Fruit fly (Drosophila melanogaster) whole organism, embryonic: ENCODE data around the gene AP-1-2beta.

Experiments
- Ada2b ChIP-seq: fragments of 200-800 bp; sonication (Bioruptor generic); IDR thresholded peaks from 2 replicates; pipeline ENCODE4 v1.3.6; 2022; ENCODE audit warnings: missing biosample characterization, missing genetic modification characterization
- B-H2 ChIP-seq: fragments of 200-800 bp; sonication (Bioruptor generic); optimal IDR thresholded peaks from 2 replicates; lab custom pipeline; 2018; ENCODE audit warnings: missing biosample characterization, mild to moderate bottlenecking, missing genetic modification characterization
- CG10147 ChIP-seq: fragments of 200-800 bp; sonication (Bioruptor generic); optimal IDR thresholded peaks from 2 replicates; lab custom pipeline; 2019; ENCODE audit warnings: missing biosample characterization, mild to moderate bottlenecking, missing genetic modification characterization, moderate library complexity
- CG11456 ChIP-seq: fragments of 200-800 bp; sonication (Bioruptor generic); IDR thresholded peaks from 3 replicates; pipeline ENCODE4 v1.3.6; 2022; ENCODE audit warnings: missing biosample characterization, missing genetic modification characterization
- CG15269 ChIP-seq: fragments of 200-800 bp; sonication (Bioruptor generic); optimal IDR thresholded peaks from 2 replicates; lab custom pipeline; 2018; ENCODE audit warnings: missing biosample characterization, mild to moderate bottlenecking, missing genetic modification characterization, moderate library complexity
- CG15514 ChIP-seq: fragments of 200-800 bp; sonication (Bioruptor generic); optimal IDR thresholded peaks from 3 replicates; lab custom pipeline; 2017; ENCODE audit warnings: missing biosample characterization, missing genetic modification characterization, mild to moderate bottlenecking, moderate library complexity, missing genetic modification reagents
- CG1603 ChIP-seq: fragments of 200-800 bp; sonication (Bioruptor generic); optimal IDR thresholded peaks from 2 replicates; lab custom pipeline; 2019; ENCODE audit warnings: missing biosample characterization, mild to moderate bottlenecking, missing genetic modification characterization, moderate library complexity
- CG16813 ChIP-seq: fragments of 200-800 bp; sonication (Bioruptor generic); IDR thresholded peaks from 3 replicates; pipeline ENCODE4 v1.3.6; 2022; ENCODE audit warnings: missing biosample characterization, missing genetic modification characterization; ENCODE audit not compliant: partially characterized antibody
- CG17829 ChIP-seq: fragments of 200-800 bp; optimal IDR thresholded peaks from 2 replicates; lab custom pipeline; 2019; ENCODE audit warnings: missing biosample characterization, mild to moderate bottlenecking, missing genetic modification characterization, moderate library complexity
- CG2120 ChIP-seq: fragments of 200-800 bp; sonication (Bioruptor generic); optimal IDR thresholded peaks from 3 replicates; lab custom pipeline; 2016; ENCODE audit warnings: missing biosample characterization, missing genetic modification characterization
- CG3163 ChIP-seq: fragments of 200-800 bp; sonication (Bioruptor generic); optimal IDR thresholded peaks from 3 replicates; lab custom pipeline; 2016; ENCODE audit warnings: missing biosample characterization, missing genetic modification characterization
- CG33213 ChIP-seq: fragments of 200-800 bp; sonication (Bioruptor generic); optimal IDR thresholded peaks from 3 replicates; lab custom pipeline; 2016; ENCODE audit warnings: missing biosample characterization, missing genetic modification characterization
- CG4360 ChIP-seq: fragments of 200-800 bp; sonication (Bioruptor generic); IDR thresholded peaks from 2 replicates; pipeline ENCODE4 v1.3.6; 2022; ENCODE audit warnings: missing biosample characterization, missing genetic modification characterization
- CG7372 ChIP-seq: fragments of 200-800 bp; sonication (Bioruptor generic); IDR thresholded peaks from 2 replicates; pipeline ENCODE4 v1.3.6; 2022; ENCODE audit warnings: missing biosample characterization, missing genetic modification characterization
- CG8290 ChIP-seq, 3 experiments: fragments of 200-800 bp; sonication (Bioruptor generic); optimal IDR thresholded peaks; 2 replicates each; lab custom pipeline; 2016 to 2019; ENCODE audit warnings: missing biosample characterization in 3 of 3, missing genetic modification characterization in 3 of 3, mild to moderate bottlenecking in 2 of 3, moderate library complexity in 1 of 3
- CG9932 ChIP-seq: fragments of 200-800 bp; sonication (Bioruptor generic); IDR thresholded peaks from 2 replicates; pipeline ENCODE4 v1.3.6; 2022; ENCODE audit warnings: missing biosample characterization, missing genetic modification characterization
- CTCF ChIP-seq: fragments of 200-800 bp; sonication (Bioruptor generic); optimal IDR thresholded peaks from 2 replicates; lab custom pipeline; 2017; ENCODE audit warnings: missing biosample characterization, mild to moderate bottlenecking, missing genetic modification characterization, moderate library complexity
- Dip3 ChIP-seq: fragments of 200-800 bp; sonication (Bioruptor generic); optimal IDR thresholded peaks from 3 replicates; lab custom pipeline; 2016; ENCODE audit warnings: missing biosample characterization, missing genetic modification characterization
- Dp ChIP-seq: fragments of 200-800 bp; sonication (Bioruptor generic); optimal IDR thresholded peaks from 2 replicates; lab custom pipeline; 2018; ENCODE audit warnings: missing biosample characterization, mild to moderate bottlenecking, missing genetic modification characterization, moderate library complexity
- Elba2 ChIP-seq: fragments of 200-800 bp; sonication (Bioruptor generic); optimal IDR thresholded peaks from 3 replicates; lab custom pipeline; 2016; ENCODE audit warnings: missing biosample characterization, missing genetic modification characterization
- HLH4C ChIP-seq: fragments of 200-800 bp; sonication (Bioruptor generic); IDR thresholded peaks from 3 replicates; pipeline ENCODE4 v1.3.6; 2022; ENCODE audit warnings: missing biosample characterization, missing genetic modification characterization; ENCODE audit not compliant: partially characterized antibody
- HmgZ ChIP-seq: fragments of 200-800 bp; sonication (Bioruptor generic); optimal IDR thresholded peaks from 2 replicates; lab custom pipeline; 2018; ENCODE audit warnings: missing biosample characterization, mild to moderate bottlenecking, missing genetic modification characterization
- Med ChIP-seq: fragments of 200-800 bp; sonication (Bioruptor generic); peaks from one replicate; lab custom pipeline; 2016; ENCODE audit warnings: missing biosample characterization, missing genetic modification characterization, mild to moderate bottlenecking, inconsistent platforms, moderate library complexity
- NC2β ChIP-seq: fragments of 200-800 bp; sonication (Bioruptor generic); optimal IDR thresholded peaks from 2 replicates; lab custom pipeline; 2016; ENCODE audit warnings: missing biosample characterization, missing genetic modification characterization
- Opbp ChIP-seq: fragments of 200-800 bp; sonication (Bioruptor generic); IDR thresholded peaks from 3 replicates; pipeline ENCODE4 v1.3.6; 2022; ENCODE audit warnings: missing biosample characterization, missing genetic modification characterization; ENCODE audit not compliant: partially characterized antibody
- Optix ChIP-seq: fragments of 200-800 bp; sonication (Bioruptor generic); IDR thresholded peaks from 3 replicates; pipeline ENCODE4 v1.3.6; 2022; ENCODE audit warnings: missing biosample characterization, missing genetic modification characterization
- Scr ChIP-seq: fragments of 200-800 bp; sonication (Bioruptor generic); IDR thresholded peaks from 2 replicates; pipeline ENCODE4 v1.3.6; 2022; ENCODE audit warnings: missing biosample characterization, missing genetic modification characterization; ENCODE audit not compliant: partially characterized antibody
- Side ChIP-seq: fragments of 200-800 bp; sonication (Bioruptor generic); optimal IDR thresholded peaks from 2 replicates; lab custom pipeline; 2016; ENCODE audit warnings: missing biosample characterization, missing genetic modification characterization
- Sox100B ChIP-seq: fragments of 200-800 bp; sonication (Bioruptor generic); optimal IDR thresholded peaks from 3 replicates; lab custom pipeline; 2018; ENCODE audit warnings: missing biosample characterization, mild to moderate bottlenecking, missing genetic modification characterization
- Sry-δ ChIP-seq: fragments of 200-800 bp; sonication (Bioruptor generic); optimal IDR thresholded peaks from 2 replicates; lab custom pipeline; 2016; ENCODE audit warnings: missing biosample characterization, missing genetic modification characterization
- cwo ChIP-seq: fragments of 200-800 bp; sonication (Bioruptor generic); optimal IDR thresholded peaks from 3 replicates; lab custom pipeline; 2017; ENCODE audit warnings: missing biosample characterization, missing genetic modification characterization, mild to moderate bottlenecking, moderate library complexity, missing genetic modification reagents
- dimm ChIP-seq: fragments of 200-800 bp; sonication (Bioruptor generic); IDR thresholded peaks from 2 replicates; pipeline ENCODE4 v1.3.6; 2022; ENCODE audit warnings: missing biosample characterization, missing genetic modification characterization
- dpn ChIP-seq, 2 experiments: fragments of 200-800 bp; sonication (Bioruptor generic); optimal IDR thresholded peaks; 3 replicates each; lab custom pipeline; 2016; ENCODE audit warnings: missing biosample characterization in 2 of 2, missing genetic modification characterization in 2 of 2
- gfzf ChIP-seq: fragments of 200-800 bp; sonication (Bioruptor generic); optimal IDR thresholded peaks from 2 replicates; lab custom pipeline; 2016; ENCODE audit warnings: missing biosample characterization, mild to moderate bottlenecking, missing genetic modification characterization, moderate library complexity
- jumu ChIP-seq: fragments of 200-800 bp; sonication (Bioruptor generic); optimal IDR thresholded peaks from 3 replicates; lab custom pipeline; 2016; ENCODE audit warnings: missing biosample characterization, missing genetic modification characterization
- klu ChIP-seq: fragments of 200-800 bp; sonication (Bioruptor generic); IDR thresholded peaks from 2 replicates; pipeline ENCODE4 v1.3.6; 2022; ENCODE audit warnings: missing biosample characterization, missing genetic modification characterization
- pzg ChIP-seq: fragments of 200-800 bp; sonication (Bioruptor generic); optimal IDR thresholded peaks from 3 replicates; lab custom pipeline; 2018; ENCODE audit warnings: missing biosample characterization, mild to moderate bottlenecking, missing genetic modification characterization, moderate library complexity
- salm ChIP-seq: fragments of 200-800 bp; sonication (Bioruptor generic); optimal IDR thresholded peaks from 2 replicates; lab custom pipeline; 2018; ENCODE audit warnings: missing biosample characterization, mild to moderate bottlenecking, missing genetic modification characterization
- sd ChIP-seq: fragments of 200-800 bp; sonication (Bioruptor generic); optimal IDR thresholded peaks from 3 replicates; lab custom pipeline; 2018; ENCODE audit warnings: missing biosample characterization, mild to moderate bottlenecking, missing genetic modification characterization, moderate library complexity
- sens ChIP-seq: fragments of 200-800 bp; sonication (Bioruptor generic); peaks from one replicate; lab custom pipeline; 2016; ENCODE audit warnings: missing biosample characterization, missing genetic modification characterization
- stwl ChIP-seq: fragments of 200-800 bp; sonication (Bioruptor generic); optimal IDR thresholded peaks from 3 replicates; lab custom pipeline; 2018; ENCODE audit warnings: missing biosample characterization, mild to moderate bottlenecking, missing genetic modification characterization, moderate library complexity
- vnd ChIP-seq: fragments of 200-800 bp; sonication (Bioruptor generic); IDR thresholded peaks from 3 replicates; pipeline ENCODE4 v1.3.6; 2022; ENCODE audit warnings: missing biosample characterization, missing genetic modification characterization; ENCODE audit not compliant: partially characterized antibody

The AP-1-2beta gene

DNA sequence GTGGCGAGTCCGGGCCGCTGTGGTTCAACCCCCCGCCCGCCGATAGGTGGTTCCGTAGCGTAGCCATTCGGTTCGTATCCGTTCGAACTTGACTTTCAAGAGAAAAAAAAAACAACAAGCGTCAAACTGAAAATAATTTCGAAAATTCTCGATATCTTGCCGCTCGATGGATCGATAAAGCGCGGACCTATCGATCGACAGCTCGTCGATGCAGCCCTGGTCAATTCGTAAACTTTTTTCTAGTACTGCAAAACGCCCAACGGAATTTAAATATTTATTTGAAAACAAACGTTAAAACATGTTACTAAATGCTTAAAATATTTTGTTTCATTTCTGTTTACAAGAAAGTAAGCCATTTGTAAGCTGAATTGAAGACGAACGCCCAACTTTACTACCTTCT, 31.4 kb downstream of the AP-1-2beta start (continued):
- TF ChIP-seq CG7372 (GFP tag; lab: Robert Waterston, UW) (no peak), CG17829 (peak; percentile 15), CG11456 (GFP tag; lab: Robert Waterston, UW) (no peak), Opbp (GFP tag; lab: Robert Waterston, UW) (peak; percentile 52; the same call in 1 of the 3 replicates), dpn (GFP tag; optimal IDR thresholded peaks at IDR 0.05; lab: Kevin White, UChicago) (peak in 1 of 2 experiments; percentile 2), Elba2 (GFP tag; lab: Kevin White, UChicago) (no peak), CG16813 (GFP tag; lab: Robert Waterston, UW) (peak; percentile 60), pzg (GFP tag; lab: Kevin White, UChicago) (peak; percentile 69), Sox100B (GFP tag; lab: Kevin White, UChicago) (no peak), B-H2 (no peak), stwl (tag; lab: Kevin White, UChicago) (peak; percentile 53), CG9932 (peak; percentile 24; the same call in 1 of the 2 replicates), CG15269 (tag; lab: Kevin White, UChicago) (no peak), salm (tag; lab: Kevin White, UChicago) (no peak), Side (GFP tag; lab: Kevin White, UChicago) (no peak), Ada2b (GFP tag; lab: Robert Waterston, UW) (no peak), Med (GFP tag; lab: Kevin White, UChicago) (peak; percentile 86), HmgZ (tag; lab: Kevin White, UChicago) (peak; percentile 49), CG4360 (GFP tag; lab: Robert Waterston, UW) (no peak), Dip3 (peak; percentile 14), Sry-δ (GFP tag; lab: Kevin White, UChicago) (peak; percentile 68), CG15514 (GFP tag; lab: Kevin White, UChicago) (peak; percentile 61), sd (tag; lab: Kevin White, UChicago) (peak; percentile 53), vnd (GFP tag; lab: Robert Waterston, UW) (0 out of 3 replicates have a peak, but pooled peaks have one; percentile 40), CG2120 (GFP tag; lab: Kevin White, UChicago) (peak; percentile 49), Optix (GFP tag; lab: Robert Waterston, UW) (no peak), CG33213 (GFP tag; lab: Kevin White, UChicago) (peak; percentile 41), cwo (GFP tag; lab: Kevin White, UChicago) (no peak), CG10147 (GFP tag; lab: Kevin White, UChicago) (no peak), CG1603 (tag; lab: Kevin White, UChicago) (no peak), CG3163 (peak; percentile 10), NC2β (GFP tag; lab: Kevin White, UChicago) (peak; percentile 22), gfzf (peak; percentile 22), klu (no peak), dimm (GFP tag; lab: Robert Waterston, UW) (no peak), jumu (GFP tag; lab: Kevin White, UChicago) (no peak), Dp (GFP tag; lab: Kevin White, UChicago) (peak; percentile 92), sens (peak; percentile 83), CG8290 (GFP tag; optimal IDR thresholded peaks at IDR 0.05; lab: Kevin White, UChicago) (peak; percentile 18), CG8290 (tag; optimal IDR thresholded peaks at IDR 0.05; lab: Kevin White, UChicago) (peak in 1 of 2 experiments; percentile 37), CTCF (GFP tag; lab: Kevin White, UChicago) (no peak), Scr (GFP tag; lab: Robert Waterston, UW) (peak; percentile 55), HLH4C (peak; percentile 48; the same call in 2 of the 3 replicates)
